Worm (Caenorhabditis elegans): ENCODE data around the gene moc-3.
A peak's percentile ranks its signal among the peaks of the same experiment; 100 is the strongest.

The moc-3 gene

DNA sequence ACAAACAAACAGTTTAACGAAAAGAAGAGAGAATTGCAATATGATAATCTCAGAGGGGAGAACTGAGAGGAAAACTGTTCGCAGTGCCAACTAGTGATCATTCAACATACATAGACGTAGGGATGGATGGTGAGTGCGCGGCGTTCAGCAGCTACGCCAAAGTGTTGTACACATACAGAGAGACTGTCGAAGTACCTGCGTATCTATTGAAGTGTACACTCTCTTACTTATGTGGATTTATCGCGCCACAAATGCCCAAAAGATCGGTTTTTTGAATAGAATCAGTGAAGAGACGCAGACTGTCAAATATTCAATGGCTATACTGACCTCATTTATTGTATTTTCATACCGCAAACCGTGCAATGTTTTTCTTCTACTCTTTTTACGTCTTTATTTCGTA lies 39.9 kb downstream of the moc-3 start (continued):
- peak; percentile 69 for TF ChIP-seq lin-14 (GFP tag; optimal IDR thresholded peaks at IDR 0.05)
- TF ChIP-seq lin-39 (tag; optimal IDR thresholded peaks at IDR 0.05): no peak
- TF ChIP-seq fkh-10 (GFP tag; optimal IDR thresholded peaks at IDR 0.05): no peak
- no peak for TF ChIP-seq pag-3 (tag; optimal IDR thresholded peaks at IDR 0.05; ENCODE audit: borderline replicate concordance, insufficient read depth)
- TF ChIP-seq alr-1 (tag; optimal IDR thresholded peaks at IDR 0.05; ENCODE audit: borderline replicate concordance): no peak
- no peak for TF ChIP-seq zag-1 (tag; optimal IDR thresholded peaks at IDR 0.05)
- TF ChIP-seq elt-3 (tag; optimal IDR thresholded peaks at IDR 0.05): peak in 2 of 6 experiments; percentile 11 to 48
- no peak for TF ChIP-seq mdl-1 (tag; optimal IDR thresholded peaks at IDR 0.05)
- peak; percentile 31 for TF ChIP-seq mep-1 (tag; optimal IDR thresholded peaks at IDR 0.05)
- TF ChIP-seq jun-1 (tag; optimal IDR thresholded peaks at IDR 0.05): no peak
- TF ChIP-seq hpl-2 (GFP tag; optimal IDR thresholded peaks at IDR 0.05): no peak
- TF ChIP-seq snu-23 (GFP tag; optimal IDR thresholded peaks at IDR 0.05): peak; percentile 36
- peak; percentile 64 for TF ChIP-seq nhr-85 (tag)

ce11 chrIV:8171376-8171775 lies 41.0 kb downstream of the moc-3 start:
- TF ChIP-seq skn-1 (tag; optimal IDR thresholded peaks at IDR 0.05) (no peak), ces-1 (GFP tag; optimal IDR thresholded peaks at IDR 0.05) (no peak), nhr-85 (tag) (peak; percentile 75), irx-1 (tag; optimal IDR thresholded peaks at IDR 0.05) (no peak), blmp-1 (tag; optimal IDR thresholded peaks at IDR 0.05) (peak; percentile 7), lin-14 (GFP tag; optimal IDR thresholded peaks at IDR 0.05) (peak; percentile 51), efl-3 (GFP tag; optimal IDR thresholded peaks at IDR 0.05) (no peak), nhr-28 (tag; optimal IDR thresholded peaks at IDR 0.05) (no peak), lin-35 (GFP tag; optimal IDR thresholded peaks at IDR 0.05) (no peak), jun-1 (tag; optimal IDR thresholded peaks at IDR 0.05) (no peak), vab-15 (tag; optimal IDR thresholded peaks at IDR 0.05) (no peak), unc-130 (tag; optimal IDR thresholded peaks at IDR 0.05) (no peak)

- no peak for TF ChIP-seq pag-3 (tag; optimal IDR thresholded peaks at IDR 0.05; ENCODE audit: borderline replicate concordance, insufficient read depth)
- no peak for TF ChIP-seq aha-1 (tag; optimal IDR thresholded peaks at IDR 0.05)
- peak; percentile 85 for TF ChIP-seq blmp-1 (tag; optimal IDR thresholded peaks at IDR 0.05)
- no peak for TF ChIP-seq efl-1 (optimal IDR thresholded peaks at IDR 0.05)
- peak in 1 of 2 experiments; percentile 18 for TF ChIP-seq efl-1 (GFP tag; optimal IDR thresholded peaks at IDR 0.05 in 1 of 2)
Measured at ce11 chrIV:8173610-8174009, 43.2 kb downstream of the moc-3 start.

- no peak for TF ChIP-seq nhr-20 (tag; optimal IDR thresholded peaks at IDR 0.05)
- peak in 1 of 6 experiments; percentile 12 for TF ChIP-seq elt-3 (tag; optimal IDR thresholded peaks at IDR 0.05)
- peak; percentile 83 for TF ChIP-seq blmp-1 (tag; optimal IDR thresholded peaks at IDR 0.05)
- peak; percentile 45 for TF ChIP-seq lin-14 (GFP tag; optimal IDR thresholded peaks at IDR 0.05)
- no peak for TF ChIP-seq mef-2 (tag; optimal IDR thresholded peaks at IDR 0.05)
- no peak for TF ChIP-seq efl-3 (GFP tag; optimal IDR thresholded peaks at IDR 0.05)
- no peak for TF ChIP-seq hlh-17 (GFP tag; optimal IDR thresholded peaks at IDR 0.05; ENCODE audit: borderline replicate concordance)
- peak; percentile 13 for TF ChIP-seq elt-2 (tag; optimal IDR thresholded peaks at IDR 0.05)
Measured at ce11 chrIV:8174792-8175191, 44.4 kb downstream of the moc-3 start.

DNA sequence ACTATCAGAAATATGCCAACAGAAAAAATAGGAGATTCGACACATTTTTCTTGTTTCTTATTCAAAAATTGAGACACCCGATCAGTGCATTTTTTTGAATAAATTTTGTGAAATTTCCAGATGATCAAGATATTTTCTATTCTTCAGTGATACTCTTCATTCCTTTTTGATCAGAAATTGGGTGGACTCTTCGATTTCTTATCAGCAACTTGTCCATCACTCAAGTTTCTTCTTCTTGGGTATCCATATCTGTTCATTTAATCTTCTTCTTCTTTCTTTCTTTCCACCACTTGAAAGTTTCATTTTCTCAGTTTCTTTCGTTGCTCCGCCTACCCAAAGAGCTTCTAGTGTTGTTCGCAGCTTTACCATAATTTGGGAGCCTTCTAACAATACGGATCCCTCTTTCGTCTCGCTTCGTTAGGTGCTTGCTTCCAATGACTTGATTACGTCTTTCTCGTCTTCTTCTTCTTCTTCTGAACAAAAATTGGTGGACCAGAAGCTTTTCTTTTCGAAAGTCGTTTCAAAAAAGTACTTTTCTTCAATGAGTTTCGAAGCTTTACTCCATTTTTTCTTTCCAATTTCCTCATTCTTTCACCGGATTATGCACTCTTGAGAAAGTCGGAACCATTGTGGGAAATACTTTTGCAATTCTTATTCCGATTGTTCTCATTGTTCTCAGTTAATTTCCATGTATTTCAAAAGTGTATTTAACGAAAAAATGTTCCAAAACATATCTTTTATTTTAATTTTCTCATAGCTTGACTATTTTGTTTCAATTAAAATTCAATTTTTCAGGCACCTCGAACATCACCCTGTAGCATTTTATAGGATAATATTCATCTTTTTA lies 45.5 kb downstream of the moc-3 start, which contains the start of gene pct-1:
Gene pct-1 (plus strand): TSS at position 797 of the 847 bp plus-strand sequence.
- TF ChIP-seq lin-14 (GFP tag; optimal IDR thresholded peaks at IDR 0.05) (peak; percentile 33), unc-62 (GFP tag; optimal IDR thresholded peaks at IDR 0.05) (no peak), nhr-85 (tag) (peak; percentile 63)

DNA sequence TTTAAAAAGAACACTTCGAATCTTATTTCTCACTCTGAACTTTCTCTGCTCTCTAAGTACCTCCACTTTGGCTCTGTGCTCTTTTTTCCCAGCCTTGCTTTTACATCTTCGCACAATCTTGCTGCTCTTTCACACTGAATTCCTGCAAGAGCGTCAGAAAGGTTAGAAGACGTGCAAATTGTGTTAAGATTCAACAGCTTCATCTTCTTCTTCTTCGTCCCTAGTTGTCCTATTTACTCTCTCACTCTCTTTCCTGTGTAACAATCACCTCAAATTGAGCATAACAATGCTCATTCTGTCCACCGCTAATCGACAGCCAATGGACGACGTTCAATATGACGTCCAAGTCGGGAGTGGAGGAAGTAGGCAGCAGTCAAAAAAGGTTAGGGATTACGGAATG lies 51.0 kb downstream of the moc-3 start:
- TF ChIP-seq fkh-10 (GFP tag; optimal IDR thresholded peaks at IDR 0.05) (peak; percentile 65), nhr-47 (tag; optimal IDR thresholded peaks at IDR 0.05) (no peak)

All from whole organism, L1 larva.